Fruit fly (Drosophila melanogaster) whole organism, embryonic: ENCODE data around the gene CG10597.

Source experiments
- BtbVII ChIP-seq: fragments of 200-800 bp; sonication (Bioruptor generic); optimal IDR thresholded peaks from 3 replicates; lab custom pipeline; 2017; ENCODE audit warnings: missing biosample characterization, mild to moderate bottlenecking, missing genetic modification characterization
- CG12219 ChIP-seq: fragments of 200-800 bp; sonication (Bioruptor generic); optimal IDR thresholded peaks from 3 replicates; lab custom pipeline; 2018; ENCODE audit warnings: missing biosample characterization, mild to moderate bottlenecking, missing genetic modification characterization
- CG13123 ChIP-seq: fragments of 200-800 bp; sonication (Bioruptor generic); optimal IDR thresholded peaks from 2 replicates; lab custom pipeline; 2016; ENCODE audit warnings: missing biosample characterization, missing genetic modification characterization
- CG13287 ChIP-seq: fragments of 200-800 bp; sonication (Bioruptor generic); IDR thresholded peaks from 2 replicates; pipeline ENCODE4 v1.3.6; 2022; ENCODE audit warnings: missing biosample characterization, missing genetic modification characterization; ENCODE audit not compliant: partially characterized antibody
- CG1602 ChIP-seq: fragments of 200-800 bp; sonication (Bioruptor generic); optimal IDR thresholded peaks from 3 replicates; lab custom pipeline; 2016; ENCODE audit warnings: missing biosample characterization, missing genetic modification characterization
- CG1603 ChIP-seq: fragments of 200-800 bp; sonication (Bioruptor generic); optimal IDR thresholded peaks from 2 replicates; lab custom pipeline; 2019; ENCODE audit warnings: missing biosample characterization, mild to moderate bottlenecking, missing genetic modification characterization, moderate library complexity
- CG16863 ChIP-seq: fragments of 200-800 bp; sonication (Bioruptor generic); optimal IDR thresholded peaks from 3 replicates; lab custom pipeline; 2016; ENCODE audit warnings: missing biosample characterization, missing genetic modification characterization
- CG17612 ChIP-seq: fragments of 200-800 bp; sonication (Bioruptor generic); IDR thresholded peaks from 2 replicates; pipeline ENCODE4 v1.3.6; 2022; ENCODE audit warnings: missing biosample characterization, missing genetic modification characterization
- CG1792 ChIP-seq: fragments of 200-800 bp; sonication (Bioruptor generic); optimal IDR thresholded peaks from 2 replicates; lab custom pipeline; 2016; ENCODE audit warnings: missing biosample characterization, missing genetic modification characterization
- CG18476 ChIP-seq: fragments of 200-800 bp; sonication (Bioruptor generic); optimal IDR thresholded peaks from 2 replicates; lab custom pipeline; 2016; ENCODE audit warnings: missing biosample characterization, mild to moderate bottlenecking, missing genetic modification characterization
- CG2120 ChIP-seq: fragments of 200-800 bp; sonication (Bioruptor generic); optimal IDR thresholded peaks from 3 replicates; lab custom pipeline; 2016; ENCODE audit warnings: missing biosample characterization, missing genetic modification characterization
- CG2199 ChIP-seq: fragments of 200-800 bp; sonication (Bioruptor generic); IDR thresholded peaks from 3 replicates; pipeline ENCODE4 v1.3.6; 2022; ENCODE audit warnings: missing biosample characterization, missing genetic modification characterization
- CG4404 ChIP-seq: fragments of 200-800 bp; sonication (Bioruptor generic); IDR thresholded peaks from 2 replicates; pipeline ENCODE4 v1.3.6; 2022; ENCODE audit warnings: missing biosample characterization, missing genetic modification characterization
- CG7357 ChIP-seq: fragments of 200-800 bp; sonication (Bioruptor generic); IDR thresholded peaks from 3 replicates; pipeline ENCODE4 v1.3.6; 2022; ENCODE audit warnings: missing biosample characterization, missing genetic modification characterization
- CG8765 ChIP-seq: fragments of 200-800 bp; sonication (Bioruptor generic); IDR thresholded peaks from 2 replicates; pipeline ENCODE4 v1.3.6; 2022; ENCODE audit warnings: missing biosample characterization, missing genetic modification characterization
- CrebB ChIP-seq: fragments of 200-800 bp; sonication (Bioruptor generic); optimal IDR thresholded peaks from 3 replicates; lab custom pipeline; 2018; ENCODE audit warnings: missing biosample characterization, mild to moderate bottlenecking, missing genetic modification characterization
- D ChIP-seq, 2 experiments: fragments of 200-800 bp in 1 of 2; fragments of >200 bp in 1 of 2; sonication (Bioruptor generic) in 1 of 2; optimal IDR thresholded peaks; 2 replicates in 1 of 2; 3 replicates in 1 of 2; lab custom pipeline; 2017; ENCODE audit warnings: mild to moderate bottlenecking in 1 of 2, missing biosample characterization in 1 of 2, missing genetic modification characterization in 1 of 2, missing genetic modification reagents in 1 of 2
- Dbx ChIP-seq: fragments of 200-800 bp; sonication (Bioruptor generic); IDR thresholded peaks from 3 replicates; pipeline ENCODE4 v1.3.6; 2022; ENCODE audit warnings: missing biosample characterization, missing genetic modification characterization
- Doc2 ChIP-seq: fragments of 200-800 bp; sonication (Bioruptor generic); IDR thresholded peaks from 2 replicates; pipeline ENCODE4 v1.3.6; 2022; ENCODE audit warnings: missing biosample characterization, missing genetic modification characterization
- Ets97D ChIP-seq: fragments of 200-800 bp; sonication (Bioruptor generic); optimal IDR thresholded peaks from 3 replicates; lab custom pipeline; 2016; ENCODE audit warnings: missing biosample characterization, missing genetic modification characterization
- Fer2 ChIP-seq: fragments of 200-800 bp; sonication (Bioruptor generic); optimal IDR thresholded peaks from 2 replicates; lab custom pipeline; 2018; ENCODE audit warnings: missing biosample characterization, mild to moderate bottlenecking, missing genetic modification characterization, moderate library complexity
- Gug ChIP-seq: fragments of 200-800 bp; sonication (Bioruptor generic); IDR thresholded peaks from 4 replicates; pipeline ENCODE4 v1.3.6; 2022; ENCODE audit warnings: missing biosample characterization, missing genetic modification characterization
- HLH4C ChIP-seq: fragments of 200-800 bp; sonication (Bioruptor generic); IDR thresholded peaks from 3 replicates; pipeline ENCODE4 v1.3.6; 2022; ENCODE audit warnings: missing biosample characterization, missing genetic modification characterization; ENCODE audit not compliant: partially characterized antibody
- Hr39 ChIP-seq: fragments of >200 bp; optimal IDR thresholded peaks from 2 replicates; lab custom pipeline; 2017
- Jarid2 ChIP-seq: fragments of 200-800 bp; sonication (Bioruptor generic); optimal IDR thresholded peaks from 3 replicates; lab custom pipeline; 2017; ENCODE audit warnings: mild to moderate bottlenecking, missing biosample characterization, missing genetic modification reagents, missing genetic modification characterization
- MTF-1 ChIP-seq: fragments of 200-800 bp; sonication (Bioruptor generic); optimal IDR thresholded peaks from 2 replicates; lab custom pipeline; 2018; ENCODE audit warnings: missing biosample characterization, mild to moderate bottlenecking, missing genetic modification characterization, borderline replicate concordance
- Mes4 ChIP-seq: fragments of 200-800 bp; sonication (Bioruptor generic); optimal IDR thresholded peaks from 2 replicates; lab custom pipeline; 2016; ENCODE audit warnings: missing biosample characterization, missing genetic modification characterization
- Nf-YA ChIP-seq: fragments of 200-800 bp; sonication (Bioruptor generic); IDR thresholded peaks from 2 replicates; pipeline ENCODE4 v1.3.6; 2022; ENCODE audit warnings: missing biosample characterization, missing genetic modification characterization
- Oaz ChIP-seq: fragments of 200-800 bp; sonication (Bioruptor generic); IDR thresholded peaks from 2 replicates; pipeline ENCODE4 v1.3.6; 2022; ENCODE audit warnings: missing biosample characterization, missing genetic modification characterization
- PHDP ChIP-seq: fragments of 200-800 bp; sonication (Bioruptor generic); optimal IDR thresholded peaks from 3 replicates; lab custom pipeline; 2018; ENCODE audit warnings: missing biosample characterization, mild to moderate bottlenecking, missing genetic modification characterization, moderate library complexity
- Sin3A ChIP-seq: fragments of >200 bp; optimal IDR thresholded peaks from 2 replicates; lab custom pipeline; 2018
- Six4 ChIP-seq: fragments of 200-800 bp; sonication (Bioruptor generic); optimal IDR thresholded peaks from 2 replicates; lab custom pipeline; 2016; ENCODE audit warnings: missing biosample characterization, missing genetic modification characterization
- Spps ChIP-seq: fragments of 200-800 bp; sonication (Bioruptor generic); optimal IDR thresholded peaks from 2 replicates; lab custom pipeline; 2018; ENCODE audit warnings: missing biosample characterization, mild to moderate bottlenecking, missing genetic modification characterization
- YL-1 ChIP-seq: fragments of 200-800 bp; sonication (Bioruptor generic); optimal IDR thresholded peaks from 3 replicates; lab custom pipeline; 2017; ENCODE audit warnings: missing biosample characterization, mild to moderate bottlenecking, missing genetic modification characterization
- al ChIP-seq: fragments of 200-800 bp; sonication (Bioruptor generic); IDR thresholded peaks from 2 replicates; pipeline ENCODE4 v1.3.6; 2022; ENCODE audit warnings: missing biosample characterization, missing genetic modification characterization
- chif ChIP-seq, 2 experiments: fragments of 200-800 bp; sonication (Bioruptor generic); optimal IDR thresholded peaks; 3 replicates each; lab custom pipeline; 2016; ENCODE audit warnings: missing biosample characterization in 2 of 2, missing genetic modification characterization in 2 of 2
- ems ChIP-seq: fragments of 200-800 bp; sonication (Bioruptor generic); optimal IDR thresholded peaks from 3 replicates; lab custom pipeline; 2016; ENCODE audit warnings: missing biosample characterization, missing genetic modification characterization
- esg ChIP-seq: fragments of 200-800 bp; sonication (Bioruptor generic); conservative IDR thresholded peaks from 2 replicates; pipeline ENCODE4 v1.3.6; 2022; ENCODE audit warnings: missing biosample characterization, missing genetic modification characterization
- ewg ChIP-seq: fragments of 200-800 bp; sonication (Bioruptor generic); optimal IDR thresholded peaks from 3 replicates; lab custom pipeline; 2017; ENCODE audit warnings: mild to moderate bottlenecking, missing biosample characterization, missing genetic modification reagents, missing genetic modification characterization
- ftz-f1 ChIP-seq: fragments of 200-800 bp; sonication (Bioruptor generic); optimal IDR thresholded peaks from 2 replicates; lab custom pipeline; 2016; ENCODE audit warnings: missing biosample characterization, missing genetic modification characterization
- gsb ChIP-seq: fragments of 200-800 bp; sonication (Bioruptor generic); IDR thresholded peaks from 2 replicates; pipeline ENCODE4 v1.3.6; 2022; ENCODE audit warnings: missing biosample characterization, missing genetic modification characterization
- hb ChIP-seq: fragments of 200-800 bp; sonication (Bioruptor generic); IDR thresholded peaks from 3 replicates; pipeline ENCODE4 v1.3.6; 2022; ENCODE audit warnings: missing biosample characterization, missing genetic modification characterization; ENCODE audit not compliant: partially characterized antibody
- inv ChIP-seq: fragments of 200-800 bp; sonication (Bioruptor generic); IDR thresholded peaks from 2 replicates; pipeline ENCODE4 v1.3.6; 2022; ENCODE audit warnings: missing biosample characterization, missing genetic modification characterization; ENCODE audit not compliant: partially characterized antibody
- ken ChIP-seq: fragments of 200-800 bp; sonication (Bioruptor generic); IDR thresholded peaks from 3 replicates; pipeline ENCODE4 v1.3.6; 2022; ENCODE audit warnings: missing biosample characterization, missing genetic modification characterization
- knrl ChIP-seq: fragments of 200-800 bp; sonication (Bioruptor generic); IDR thresholded peaks from 3 replicates; pipeline ENCODE4 v1.3.6; 2022; ENCODE audit warnings: missing biosample characterization, missing genetic modification characterization; ENCODE audit not compliant: partially characterized antibody
- pan ChIP-seq, 4 experiments: fragments of >200 bp in 3 of 4; fragments of 200-800 bp in 1 of 4; sonication (Bioruptor generic) in 1 of 4; optimal IDR thresholded peaks in 3 of 4; IDR thresholded peaks in 1 of 4; 2 replicates each; pipeline versions ENCODE4 v1.3.6 to Lab custom; 2017 to 2022; ENCODE audit warnings: missing biosample characterization in 2 of 4, missing genetic modification characterization in 2 of 4, mixed read lengths in 1 of 4
- schlank ChIP-seq: fragments of 200-800 bp; sonication (Bioruptor generic); optimal IDR thresholded peaks from 2 replicates; lab custom pipeline; 2018; ENCODE audit warnings: missing biosample characterization, mild to moderate bottlenecking, missing genetic modification characterization
- tio ChIP-seq: fragments of 200-800 bp; sonication (Bioruptor generic); optimal IDR thresholded peaks from 2 replicates; lab custom pipeline; 2017; ENCODE audit warnings: missing biosample characterization, missing genetic modification characterization, inconsistent platforms
- ttk ChIP-seq: fragments of 200-800 bp; sonication (Bioruptor generic); IDR thresholded peaks from 2 replicates; pipeline ENCODE4 v2.1.2; 2022; ENCODE audit warnings: missing biosample characterization, missing genetic modification characterization
- twi ChIP-seq: fragments of 200-800 bp; optimal IDR thresholded peaks from 2 replicates; lab custom pipeline; 2019; ENCODE audit warnings: missing biosample characterization, mild to moderate bottlenecking, missing genetic modification characterization, moderate library complexity
- tx ChIP-seq: fragments of 200-800 bp; sonication (Bioruptor generic); optimal IDR thresholded peaks from 2 replicates; lab custom pipeline; 2016; ENCODE audit warnings: missing biosample characterization, missing genetic modification characterization
- unpg ChIP-seq: fragments of 200-800 bp; sonication (Bioruptor generic); optimal IDR thresholded peaks from 3 replicates; lab custom pipeline; 2018; ENCODE audit warnings: missing biosample characterization, mild to moderate bottlenecking, missing genetic modification characterization, moderate library complexity

The CG10597 gene

DNA sequence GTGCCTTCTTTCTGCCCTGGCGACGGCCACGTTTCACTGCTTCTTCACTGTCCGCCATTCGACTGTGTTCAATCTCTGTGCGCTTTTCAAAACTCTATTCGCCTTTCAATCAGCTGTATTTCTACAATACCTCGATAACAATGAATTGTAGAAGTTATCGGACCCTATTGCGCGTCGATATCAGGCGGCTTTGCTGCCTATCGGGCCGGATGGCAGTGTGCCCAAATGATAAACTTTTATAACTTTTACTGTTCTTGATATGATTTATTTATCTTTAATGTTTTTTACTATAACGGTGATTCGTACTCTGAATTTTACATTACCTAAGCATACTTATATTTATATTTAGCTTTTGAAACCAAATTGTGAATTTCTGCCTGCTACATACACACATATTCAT, 14.0 kb upstream of the CG10597 start, which contains the start of gene CG8915 (continued):
- TF ChIP-seq ftz-f1 (GFP tag; lab: Kevin White, UChicago) (no peak), ewg (GFP tag; lab: Kevin White, UChicago) (no peak), hb (GFP tag; lab: Robert Waterston, UW) (no peak; the same call in 2 of the 3 replicates), CG1602 (GFP tag; lab: Kevin White, UChicago) (no peak), CG4404 (GFP tag; lab: Robert Waterston, UW) (no peak), CG16863 (GFP tag; lab: Kevin White, UChicago) (no peak), unpg (no peak), CG1603 (peak; percentile 25), schlank (no peak), twi (tag; lab: Kevin White, UChicago) (no peak), inv (GFP tag; lab: Robert Waterston, UW) (no peak), CG13287 (peak; percentile 75), CG8765 (GFP tag; lab: Robert Waterston, UW) (no peak), pan (optimal IDR thresholded peaks at IDR 0.05; lab: Kevin White, UChicago) (no peak), pan (GFP tag; optimal IDR thresholded peaks at IDR 0.05 in 1 of 2, IDR thresholded peaks at IDR 0.05 in 1 of 2) (no peak), CG2120 (GFP tag; lab: Kevin White, UChicago) (peak; percentile 24), Dbx (no peak), Jarid2 (GFP tag; lab: Kevin White, UChicago) (no peak), esg (no peak), knrl (peak; percentile 33; the same call in 1 of the 3 replicates), gsb (GFP tag; lab: Robert Waterston, UW) (no peak), D (optimal IDR thresholded peaks at IDR 0.05; lab: Kevin White, UChicago) (no peak), D (GFP tag; optimal IDR thresholded peaks at IDR 0.05; lab: Kevin White, UChicago) (no peak), CG13123 (GFP tag; lab: Kevin White, UChicago) (no peak), CG17612 (no peak), MTF-1 (no peak), Doc2 (GFP tag; lab: Robert Waterston, UW) (no peak), Gug (GFP tag; lab: Robert Waterston, UW) (no peak), ems (GFP tag; lab: Kevin White, UChicago) (no peak), Hr39 (lab: Kevin White, UChicago) (no peak), tio (GFP tag; lab: Kevin White, UChicago) (no peak), CG2199 (GFP tag; lab: Robert Waterston, UW) (no peak), ttk (GFP tag; lab: Robert Waterston, UW) (no peak), PHDP (tag; lab: Kevin White, UChicago) (no peak), Nf-YA (GFP tag; lab: Robert Waterston, UW) (no peak), al (GFP tag; lab: Robert Waterston, UW) (no peak), Six4 (GFP tag; lab: Kevin White, UChicago) (no peak), Mes4 (GFP tag; lab: Kevin White, UChicago) (no peak), YL-1 (GFP tag; lab: Kevin White, UChicago) (no peak), Sin3A (lab: Kevin White, UChicago) (no peak), CG7357 (no peak), HLH4C (GFP tag; lab: Robert Waterston, UW) (peak; percentile 74), BtbVII (GFP tag; lab: Kevin White, UChicago) (no peak), CG18476 (GFP tag; lab: Kevin White, UChicago) (no peak), Ets97D (GFP tag; lab: Kevin White, UChicago) (peak; percentile 9), Oaz (GFP tag; lab: Robert Waterston, UW) (no peak), Spps (tag; lab: Kevin White, UChicago) (no peak), chif (GFP tag; optimal IDR thresholded peaks at IDR 0.05; lab: Kevin White, UChicago) (no peak), Fer2 (tag; lab: Kevin White, UChicago) (no peak), CG1792 (GFP tag; lab: Kevin White, UChicago) (no peak), CG12219 (no peak), tx (GFP tag; lab: Kevin White, UChicago) (no peak), CrebB (tag; lab: Kevin White, UChicago) (no peak), ken (GFP tag; lab: Robert Waterston, UW) (no peak)
